Fruit fly (Drosophila melanogaster) whole organism: ENCODE data around the gene Set8.

Source experiments
- CG8478 ChIP-seq: fragments of >200 bp; optimal IDR thresholded peaks from 2 replicates; lab custom pipeline; 2018; ENCODE audit warnings: inconsistent platforms
- Dll ChIP-seq: fragments of >200 bp; optimal IDR thresholded peaks from 2 replicates; lab custom pipeline; 2017
- EcR ChIP-seq, 2 experiments: fragments of >200 bp; optimal IDR thresholded peaks; 2 replicates each; lab custom pipeline; 2017; ENCODE audit warnings: missing biosample characterization in 2 of 2, missing genetic modification characterization in 2 of 2, missing genetic modification reagents in 2 of 2
- pan ChIP-seq: fragments of >200 bp; optimal IDR thresholded peaks from 2 replicates; lab custom pipeline; 2017
- psq ChIP-seq: fragments of >200 bp; optimal IDR thresholded peaks from 2 replicates; lab custom pipeline; 2017
- usp ChIP-seq: fragments of >200 bp; optimal IDR thresholded peaks from 2 replicates; lab custom pipeline; 2017; ENCODE audit warnings: missing biosample characterization, missing genetic modification characterization, mixed read lengths

- peak; percentile 67 for TF ChIP-seq Dll
- TF ChIP-seq psq (lab: Kevin White, UChicago), result no peak
- TF ChIP-seq pan (lab: Kevin White, UChicago), result no peak
- TF ChIP-seq CG8478 (lab: Kevin White, UChicago), result no peak
- no peak for TF ChIP-seq usp (GFP tag; lab: Kevin White, UChicago)
- no peak for TF ChIP-seq EcR (GFP tag; optimal IDR thresholded peaks at IDR 0.05; lab: Kevin White, UChicago)
These were observed 37.1 kb upstream of the Set8 start for dm6 chr3R:14278523-14279303.
